Fruit fly (Drosophila melanogaster) whole organism, embryonic: ENCODE measurements around the gene CG32720.
A peak's percentile ranks its signal among the peaks of the same experiment; 100 is the strongest.

Experiments
- Awh ChIP-seq: fragments of 200-800 bp; sonication (Bioruptor generic); IDR thresholded peaks from 2 replicates; pipeline ENCODE4, ENCODE4 v1.3.6; 2022; ENCODE audit warnings: missing biosample characterization, missing genetic modification characterization
- B-H1 ChIP-seq: fragments of 200-800 bp; sonication (Bioruptor generic); IDR thresholded peaks from 3 replicates; pipeline ENCODE4 v1.3.6; 2022; ENCODE audit warnings: missing biosample characterization, missing genetic modification characterization
- Blimp-1 ChIP-seq: fragments of 200-800 bp; sonication (Bioruptor generic); optimal IDR thresholded peaks from 3 replicates; lab custom pipeline; 2018; ENCODE audit warnings: missing biosample characterization, missing genetic modification characterization, mild to moderate bottlenecking, moderate library complexity, missing genetic modification reagents
- CG11085 ChIP-seq: fragments of 200-800 bp; sonication (Bioruptor generic); IDR thresholded peaks from 2 replicates; pipeline ENCODE4 v1.3.6; 2022; ENCODE audit warnings: missing biosample characterization, missing genetic modification characterization
- CG11093 ChIP-seq: fragments of 200-800 bp; sonication (Bioruptor generic); IDR thresholded peaks from 3 replicates; pipeline ENCODE4 v1.3.6; 2022; ENCODE audit warnings: missing biosample characterization, missing genetic modification characterization
- CG11504 ChIP-seq: fragments of 200-800 bp; sonication (Bioruptor generic); optimal IDR thresholded peaks from 3 replicates; lab custom pipeline; 2019; ENCODE audit warnings: missing biosample characterization, mild to moderate bottlenecking, missing genetic modification characterization, moderate library complexity
- CG12769 ChIP-seq: fragments of 200-800 bp; sonication (Bioruptor generic); optimal IDR thresholded peaks from 2 replicates; lab custom pipeline; 2019; ENCODE audit warnings: missing biosample characterization, mild to moderate bottlenecking, missing genetic modification characterization, moderate library complexity
- CG12942 ChIP-seq: fragments of 200-800 bp; sonication (Bioruptor generic); optimal IDR thresholded peaks from 3 replicates; lab custom pipeline; 2016; ENCODE audit warnings: missing biosample characterization, missing genetic modification characterization
- CG15514 ChIP-seq: fragments of 200-800 bp; sonication (Bioruptor generic); optimal IDR thresholded peaks from 3 replicates; lab custom pipeline; 2017; ENCODE audit warnings: missing biosample characterization, missing genetic modification characterization, mild to moderate bottlenecking, moderate library complexity, missing genetic modification reagents
- CG1647 ChIP-seq: fragments of 200-800 bp; sonication (Bioruptor generic); optimal IDR thresholded peaks from 3 replicates; lab custom pipeline; 2016; ENCODE audit warnings: missing biosample characterization, missing genetic modification characterization
- CG16813 ChIP-seq: fragments of 200-800 bp; sonication (Bioruptor generic); IDR thresholded peaks from 3 replicates; pipeline ENCODE4 v1.3.6; 2022; ENCODE audit warnings: missing biosample characterization, missing genetic modification characterization; ENCODE audit not compliant: partially characterized antibody
- CG17359 ChIP-seq: fragments of 200-800 bp; sonication (Bioruptor generic); optimal IDR thresholded peaks from 3 replicates; lab custom pipeline; 2018; ENCODE audit warnings: missing biosample characterization, mild to moderate bottlenecking, missing genetic modification characterization, moderate library complexity
- CG2678 ChIP-seq: fragments of 200-800 bp; sonication (Bioruptor generic); optimal IDR thresholded peaks from 3 replicates; lab custom pipeline; 2019; ENCODE audit warnings: missing biosample characterization, mild to moderate bottlenecking, missing genetic modification characterization, moderate library complexity
- CG2712 ChIP-seq: fragments of 200-800 bp; optimal IDR thresholded peaks from 3 replicates; lab custom pipeline; 2019; ENCODE audit warnings: missing biosample characterization, mild to moderate bottlenecking, missing genetic modification characterization, moderate library complexity
- CG2875 ChIP-seq: fragments of 200-800 bp; sonication (Bioruptor generic); optimal IDR thresholded peaks from 2 replicates; lab custom pipeline; 2017; ENCODE audit warnings: missing biosample characterization, mild to moderate bottlenecking, missing genetic modification characterization, missing genetic modification reagents
- CG32772 ChIP-seq: fragments of 200-800 bp; sonication (Bioruptor generic); IDR thresholded peaks from 2 replicates; pipeline ENCODE4 v1.3.6; 2022; ENCODE audit warnings: missing biosample characterization, missing genetic modification characterization
- CG3847 ChIP-seq: fragments of 200-800 bp; sonication (Bioruptor generic); IDR thresholded peaks from 2 replicates; pipeline ENCODE4 v1.3.6; 2022; ENCODE audit warnings: missing biosample characterization, missing genetic modification characterization
- CG4424 ChIP-seq: fragments of 200-800 bp; sonication (Bioruptor generic); optimal IDR thresholded peaks from 3 replicates; lab custom pipeline; 2016; ENCODE audit warnings: missing biosample characterization, missing genetic modification characterization
- CG6813 ChIP-seq: fragments of 200-800 bp; sonication (Bioruptor generic); optimal IDR thresholded peaks from 2 replicates; lab custom pipeline; 2017; ENCODE audit warnings: missing biosample characterization, missing genetic modification characterization, mild to moderate bottlenecking, moderate library complexity, missing genetic modification reagents
- CG7839 ChIP-seq: fragments of 200-800 bp; sonication (Bioruptor generic); optimal IDR thresholded peaks from 3 replicates; lab custom pipeline; 2018; ENCODE audit warnings: missing biosample characterization, mild to moderate bottlenecking, missing genetic modification characterization, moderate library complexity
- CG8478 ChIP-seq: fragments of >200 bp; optimal IDR thresholded peaks from 2 replicates; lab custom pipeline; 2018
- D19B ChIP-seq: fragments of 200-800 bp; sonication (Bioruptor generic); optimal IDR thresholded peaks from 2 replicates; lab custom pipeline; 2017; ENCODE audit warnings: missing biosample characterization, mild to moderate bottlenecking, missing genetic modification characterization
- Dfd ChIP-seq, 2 experiments: fragments of >200 bp; optimal IDR thresholded peaks; 2 replicates each; lab custom pipeline; 2017; ENCODE audit warnings: missing biosample characterization in 2 of 2, missing genetic modification characterization in 2 of 2
- Dref ChIP-seq: fragments of 200-800 bp; sonication (Bioruptor generic); IDR thresholded peaks from 2 replicates; pipeline ENCODE4 v1.3.6; 2022; ENCODE audit warnings: missing biosample characterization, missing genetic modification characterization
- Ets65A ChIP-seq: fragments of 200-800 bp; sonication (Bioruptor generic); peaks from one replicate; lab custom pipeline; 2016; ENCODE audit warnings: missing biosample characterization, missing genetic modification characterization
- HLHmδ ChIP-seq: fragments of 200-800 bp; sonication (Bioruptor generic); optimal IDR thresholded peaks from 2 replicates; lab custom pipeline; 2018; ENCODE audit warnings: missing biosample characterization, mild to moderate bottlenecking, missing genetic modification characterization, moderate library complexity
- Med ChIP-seq: fragments of 200-800 bp; sonication (Bioruptor generic); peaks from one replicate; lab custom pipeline; 2016; ENCODE audit warnings: missing biosample characterization, missing genetic modification characterization, mild to moderate bottlenecking, inconsistent platforms, moderate library complexity
- Nf-YA ChIP-seq: fragments of 200-800 bp; sonication (Bioruptor generic); IDR thresholded peaks from 2 replicates; pipeline ENCODE4 v1.3.6; 2022; ENCODE audit warnings: missing biosample characterization, missing genetic modification characterization
- Oaz ChIP-seq: fragments of 200-800 bp; sonication (Bioruptor generic); IDR thresholded peaks from 2 replicates; pipeline ENCODE4 v1.3.6; 2022; ENCODE audit warnings: missing biosample characterization, missing genetic modification characterization
- Pdp1 ChIP-seq, 2 experiments: fragments of 200-800 bp; sonication (Bioruptor generic); optimal IDR thresholded peaks; 3 replicates each; lab custom pipeline; 2016; ENCODE audit warnings: missing biosample characterization in 2 of 2, missing genetic modification characterization in 2 of 2, mild to moderate bottlenecking in 1 of 2, moderate library complexity in 1 of 2
- Side ChIP-seq: fragments of 200-800 bp; sonication (Bioruptor generic); optimal IDR thresholded peaks from 2 replicates; lab custom pipeline; 2016; ENCODE audit warnings: missing biosample characterization, missing genetic modification characterization
- Sox102F ChIP-seq: fragments of 200-800 bp; sonication (Bioruptor generic); optimal IDR thresholded peaks from 2 replicates; lab custom pipeline; 2018; ENCODE audit warnings: missing biosample characterization, mild to moderate bottlenecking, missing genetic modification characterization, moderate library complexity
- Xrp1 ChIP-seq: fragments of 200-800 bp; sonication (Bioruptor generic); IDR thresholded peaks from 2 replicates; pipeline ENCODE4 v1.3.6; 2022; ENCODE audit warnings: missing biosample characterization, missing genetic modification characterization
- abd-A ChIP-seq: fragments of 200-800 bp; sonication (Bioruptor generic); optimal IDR thresholded peaks from 3 replicates; lab custom pipeline; 2019; ENCODE audit warnings: missing biosample characterization, mild to moderate bottlenecking, missing genetic modification characterization, moderate library complexity
- ash1 ChIP-seq: fragments of 200-800 bp; sonication (Bioruptor generic); optimal IDR thresholded peaks from 2 replicates; lab custom pipeline; 2018; ENCODE audit warnings: missing biosample characterization, mild to moderate bottlenecking, missing genetic modification characterization
- bab2 ChIP-seq: fragments of 200-800 bp; sonication (Bioruptor generic); optimal IDR thresholded peaks from 2 replicates; lab custom pipeline; 2016; ENCODE audit warnings: missing biosample characterization, missing genetic modification characterization
- dan ChIP-seq: fragments of 200-800 bp; sonication (Bioruptor generic); IDR thresholded peaks from 2 replicates; pipeline ENCODE4 v1.3.6; 2022; ENCODE audit warnings: missing biosample characterization, missing genetic modification characterization
- dmrt99B ChIP-seq: fragments of 200-800 bp; sonication (Bioruptor generic); optimal IDR thresholded peaks from 2 replicates; lab custom pipeline; 2018; ENCODE audit warnings: missing biosample characterization, mild to moderate bottlenecking, missing genetic modification characterization, moderate library complexity
- fd64A ChIP-seq: fragments of 200-800 bp; sonication (Bioruptor generic); optimal IDR thresholded peaks from 3 replicates; lab custom pipeline; 2018; ENCODE audit warnings: missing biosample characterization, mild to moderate bottlenecking, missing genetic modification characterization
- gsb-n ChIP-seq: fragments of 200-800 bp; sonication (Bioruptor generic); optimal IDR thresholded peaks from 3 replicates; lab custom pipeline; 2018; ENCODE audit warnings: missing biosample characterization, mild to moderate bottlenecking, missing genetic modification characterization
- hbn ChIP-seq: fragments of 200-800 bp; sonication (Bioruptor generic); IDR thresholded peaks from 2 replicates; pipeline ENCODE4 v1.3.6; 2022; ENCODE audit warnings: missing biosample characterization, missing genetic modification characterization; ENCODE audit not compliant: partially characterized antibody
- lov ChIP-seq, 2 experiments: fragments of 200-800 bp in 1 of 2; fragments of >200 bp in 1 of 2; sonication (Bioruptor generic) in 1 of 2; IDR thresholded peaks in 1 of 2; optimal IDR thresholded peaks in 1 of 2; 2 replicates in 1 of 2; 3 replicates in 1 of 2; pipeline versions ENCODE4 v1.3.6 to Lab custom; 2017 to 2022; ENCODE audit warnings: missing biosample characterization in 1 of 2, missing genetic modification characterization in 1 of 2
- nom ChIP-seq: fragments of 200-800 bp; sonication (Bioruptor generic); optimal IDR thresholded peaks from 2 replicates; lab custom pipeline; 2017; ENCODE audit warnings: missing biosample characterization, missing genetic modification characterization, mild to moderate bottlenecking, moderate library complexity, missing genetic modification reagents
- onecut ChIP-seq: fragments of 200-800 bp; sonication (Bioruptor generic); IDR thresholded peaks from 2 replicates; pipeline ENCODE4 v1.3.6; 2022; ENCODE audit warnings: missing biosample characterization, missing genetic modification characterization
- phol ChIP-seq: fragments of 200-800 bp; sonication (Bioruptor generic); optimal IDR thresholded peaks from 3 replicates; lab custom pipeline; 2018; ENCODE audit warnings: missing biosample characterization, mild to moderate bottlenecking, missing genetic modification characterization, moderate library complexity
- psq ChIP-seq: fragments of 200-800 bp; sonication (Bioruptor generic); optimal IDR thresholded peaks from 2 replicates; lab custom pipeline; 2017; ENCODE audit warnings: missing biosample characterization, missing genetic modification characterization
- sens-2 ChIP-seq: fragments of 200-800 bp; sonication (Bioruptor generic); IDR thresholded peaks from 2 replicates; pipeline ENCODE4 v1.3.6; 2022; ENCODE audit warnings: missing biosample characterization, missing genetic modification characterization
- sim ChIP-seq: fragments of 200-800 bp; sonication (Bioruptor generic); IDR thresholded peaks from 2 replicates; pipeline ENCODE4 v1.3.6; 2022; ENCODE audit warnings: missing biosample characterization, missing genetic modification characterization
- sqz ChIP-seq: fragments of 200-800 bp; sonication (Bioruptor generic); optimal IDR thresholded peaks from 3 replicates; lab custom pipeline; 2018; ENCODE audit warnings: missing biosample characterization, mild to moderate bottlenecking, missing genetic modification characterization
- tgo ChIP-seq: fragments of 200-800 bp; sonication (Bioruptor generic); IDR thresholded peaks from 3 replicates; pipeline ENCODE4 v1.3.6; 2022; ENCODE audit warnings: missing biosample characterization, missing genetic modification characterization
- zfh2 ChIP-seq: fragments of 200-800 bp; sonication (Bioruptor generic); optimal IDR thresholded peaks from 2 replicates; lab custom pipeline; 2016; ENCODE audit warnings: missing biosample characterization, missing genetic modification characterization

Gene CG32720

dm6 chrX:7486294-7486693, 50.5 kb downstream of the CG32720 start (continued):
- no peak for TF ChIP-seq hbn (GFP tag; lab: Robert Waterston, UW)
- TF ChIP-seq CG12942 (GFP tag; lab: Kevin White, UChicago) = no peak
- TF ChIP-seq Side (GFP tag; lab: Kevin White, UChicago) = no peak
- TF ChIP-seq Sox102F (GFP tag; lab: Kevin White, UChicago) = no peak
- TF ChIP-seq nom (GFP tag; lab: Kevin White, UChicago) = no peak
- no peak for TF ChIP-seq lov (optimal IDR thresholded peaks at IDR 0.05; lab: Kevin White, UChicago)
- no peak for TF ChIP-seq lov (GFP tag; IDR thresholded peaks at IDR 0.05; lab: Robert Waterston, UW)
- no peak for TF ChIP-seq CG4424 (GFP tag; lab: Kevin White, UChicago)
- TF ChIP-seq dan (GFP tag; lab: Robert Waterston, UW) = no peak
- no peak for TF ChIP-seq CG6813 (GFP tag; lab: Kevin White, UChicago)
- TF ChIP-seq Nf-YA (GFP tag; lab: Robert Waterston, UW) = no peak
- no peak for TF ChIP-seq Ets65A (GFP tag; lab: Kevin White, UChicago)
- no peak for TF ChIP-seq bab2 (GFP tag; lab: Kevin White, UChicago)
- no peak for TF ChIP-seq abd-A (tag; lab: Kevin White, UChicago)
- TF ChIP-seq CG16813 (GFP tag; lab: Robert Waterston, UW) = no peak
- TF ChIP-seq CG11085 (GFP tag; lab: Robert Waterston, UW) = no peak
- TF ChIP-seq CG7839 (tag; lab: Kevin White, UChicago) = peak; percentile 8
- no peak for TF ChIP-seq psq (GFP tag; lab: Kevin White, UChicago)
- TF ChIP-seq CG2712 (tag; lab: Kevin White, UChicago) = peak; percentile 10
- TF ChIP-seq Blimp-1 (GFP tag; lab: Kevin White, UChicago) = peak; percentile 2
- no peak for TF ChIP-seq Oaz (GFP tag; lab: Robert Waterston, UW)
- TF ChIP-seq CG17359 (tag; lab: Kevin White, UChicago) = no peak
- TF ChIP-seq phol = no peak
- no peak for TF ChIP-seq Med (GFP tag; lab: Kevin White, UChicago)
- no peak for TF ChIP-seq CG1647 (GFP tag; lab: Kevin White, UChicago)
- TF ChIP-seq sqz (GFP tag; lab: Kevin White, UChicago) = peak; percentile 70
- TF ChIP-seq Xrp1 (GFP tag; lab: Robert Waterston, UW) = peak; percentile 16; the same call in 1 of the 2 replicates
- TF ChIP-seq ash1 (GFP tag; lab: Kevin White, UChicago) = no peak
- TF ChIP-seq dmrt99B (tag; lab: Kevin White, UChicago) = peak; percentile 21
- no peak for TF ChIP-seq B-H1 (GFP tag; lab: Robert Waterston, UW)
- no peak for TF ChIP-seq fd64A
- TF ChIP-seq Pdp1 (GFP tag; optimal IDR thresholded peaks at IDR 0.05; lab: Kevin White, UChicago) = no peak
- TF ChIP-seq CG32772 = peak; percentile 19; the same call in 1 of the 2 replicates
- no peak for TF ChIP-seq CG8478
- TF ChIP-seq tgo = 0 out of 3 replicates have a peak, but pooled peaks have one; percentile 20
- no peak for TF ChIP-seq onecut (GFP tag; lab: Robert Waterston, UW)
- no peak for TF ChIP-seq CG3847 (GFP tag; lab: Robert Waterston, UW)
- TF ChIP-seq gsb-n (tag; lab: Kevin White, UChicago) = no peak
- TF ChIP-seq sim (GFP tag; lab: Robert Waterston, UW) = no peak
- TF ChIP-seq CG11093 = no peak
- TF ChIP-seq CG11504 = peak; percentile 23
- TF ChIP-seq CG15514 = no peak
- TF ChIP-seq CG12769 (tag; lab: Kevin White, UChicago) = no peak
- no peak for TF ChIP-seq zfh2 (GFP tag; lab: Kevin White, UChicago)
- TF ChIP-seq Dref (GFP tag; lab: Robert Waterston, UW) = no peak
- TF ChIP-seq Dfd (GFP tag; optimal IDR thresholded peaks at IDR 0.05; lab: Kevin White, UChicago) = no peak
- no peak for TF ChIP-seq sens-2 (GFP tag; lab: Robert Waterston, UW)
- TF ChIP-seq CG2875 (GFP tag; lab: Kevin White, UChicago) = no peak
- TF ChIP-seq D19B = no peak
- TF ChIP-seq CG2678 (tag; lab: Kevin White, UChicago) = peak; percentile 9
- TF ChIP-seq Awh = no peak
- TF ChIP-seq HLHmδ (GFP tag; lab: Kevin White, UChicago) = no peak
